Worm (Caenorhabditis elegans): ENCODE data around the gene mev-1.

mev-1 gene

ce11 chrIII:10300078-10300477 is 34.0 kb upstream of the mev-1 start, which contains the start of gene vglu-3:
Gene vglu-3 (plus strand): TSS chrIII:10300378.
- TF ChIP-seq M03D4.4 (tag; optimal IDR thresholded peaks at IDR 0.05) = no peak
- no peak for TF ChIP-seq lin-32 (GFP tag; optimal IDR thresholded peaks at IDR 0.05)
- TF ChIP-seq ces-1 (GFP tag; optimal IDR thresholded peaks at IDR 0.05) = no peak

ce11 chrIII:10305295-10305694 is 28.8 kb upstream of the mev-1 start:
- TF ChIP-seq bed-3 (GFP tag; optimal IDR thresholded peaks at IDR 0.05) = no peak
- TF ChIP-seq blmp-1 (tag; optimal IDR thresholded peaks at IDR 0.05) = no peak
- TF ChIP-seq mep-1 (tag; optimal IDR thresholded peaks at IDR 0.05) = no peak
- TF ChIP-seq ham-2 (GFP tag; optimal IDR thresholded peaks at IDR 0.05) = no peak
- no peak for TF ChIP-seq cnd-1 (tag; optimal IDR thresholded peaks at IDR 0.05)
- no peak for TF ChIP-seq ces-1 (GFP tag; optimal IDR thresholded peaks at IDR 0.05)
- TF ChIP-seq sptf-1 (tag; optimal IDR thresholded peaks at IDR 0.05) = no peak
- TF ChIP-seq lin-13 (tag; optimal IDR thresholded peaks at IDR 0.05) = no peak
- TF ChIP-seq nhr-2 (tag; optimal IDR thresholded peaks at IDR 0.05) = no peak
- TF ChIP-seq mab-5 (tag; optimal IDR thresholded peaks at IDR 0.05) = no peak
- no peak for TF ChIP-seq tbx-8 (GFP tag; optimal IDR thresholded peaks at IDR 0.05)
- no peak for TF ChIP-seq zip-8 (tag; optimal IDR thresholded peaks at IDR 0.05)

ce11 chrIII:10306049-10306448 is 28.0 kb upstream of the mev-1 start, which contains the start of gene T07A5.1:
Gene T07A5.1 (minus strand): TSS chrIII:10306197.
- TF ChIP-seq nhr-76 (tag; optimal IDR thresholded peaks at IDR 0.05) = no peak
- no peak for TF ChIP-seq ceh-39 (tag; optimal IDR thresholded peaks at IDR 0.05)
- no peak for TF ChIP-seq elt-1 (tag; optimal IDR thresholded peaks at IDR 0.05; ENCODE audit: borderline replicate concordance, insufficient read depth)
- no peak for TF ChIP-seq flh-1 (GFP tag; optimal IDR thresholded peaks at IDR 0.05)
- no peak for TF ChIP-seq ham-2 (GFP tag; optimal IDR thresholded peaks at IDR 0.05)
- no peak for TF ChIP-seq nhr-2 (tag; optimal IDR thresholded peaks at IDR 0.05)
- no peak for TF ChIP-seq bed-3 (GFP tag; optimal IDR thresholded peaks at IDR 0.05)
- TF ChIP-seq nhr-28 (tag; optimal IDR thresholded peaks at IDR 0.05) = no peak
- no peak for TF ChIP-seq hlh-1 (tag; optimal IDR thresholded peaks at IDR 0.05)
- no peak for TF ChIP-seq pha-4 (tag; optimal IDR thresholded peaks at IDR 0.05)
- no peak for TF ChIP-seq drap-1 (GFP tag; optimal IDR thresholded peaks at IDR 0.05)
- TF ChIP-seq unc-62 (GFP tag; optimal IDR thresholded peaks at IDR 0.05) = no peak
- no peak for TF ChIP-seq sem-2 (GFP tag; optimal IDR thresholded peaks at IDR 0.05)
- no peak for TF ChIP-seq ces-1 (GFP tag; optimal IDR thresholded peaks at IDR 0.05)
- no peak for TF ChIP-seq blmp-1 (tag; optimal IDR thresholded peaks at IDR 0.05)
- TF ChIP-seq tbx-8 (GFP tag; optimal IDR thresholded peaks at IDR 0.05) = no peak
- TF ChIP-seq nhr-237 (tag; optimal IDR thresholded peaks at IDR 0.05) = no peak

- TF ChIP-seq sptf-1 (tag; optimal IDR thresholded peaks at IDR 0.05) (no peak), nhr-2 (tag; optimal IDR thresholded peaks at IDR 0.05) (no peak), flh-1 (GFP tag; optimal IDR thresholded peaks at IDR 0.05) (no peak), blmp-1 (tag; optimal IDR thresholded peaks at IDR 0.05) (no peak), snpc-4 (tag; optimal IDR thresholded peaks at IDR 0.05) (no peak), drap-1 (GFP tag; optimal IDR thresholded peaks at IDR 0.05) (no peak), hlh-1 (tag; optimal IDR thresholded peaks at IDR 0.05) (no peak), ceh-83 (GFP tag; optimal IDR thresholded peaks at IDR 0.05) (no peak)
Observed at ce11 chrIII:10311016-10311415, 23.1 kb upstream of the mev-1 start, which contains the start of gene T07A5.7. Gene T07A5.7 (minus strand): TSS chrIII:10311116.

ce11 chrIII:10314234-10314633 is 19.8 kb upstream of the mev-1 start:
- TF ChIP-seq zip-8 (tag; optimal IDR thresholded peaks at IDR 0.05) = no peak
- no peak for TF ChIP-seq ztf-11 (tag; optimal IDR thresholded peaks at IDR 0.05)
- no peak for TF ChIP-seq drap-1 (GFP tag; optimal IDR thresholded peaks at IDR 0.05)

ce11 chrIII:10318062-10318609 is 15.9 kb upstream of the mev-1 start, which contains the start of the genes unc-50 and ostf-4:
Gene unc-50 (minus strand): TSS chrIII:10318162.
Gene ostf-4 (minus strand): TSS chrIII:10318559.
- TF ChIP-seq unc-120 (tag; optimal IDR thresholded peaks at IDR 0.05; ENCODE audit: poor library complexity, severe bottlenecking) = no peak
- TF ChIP-seq ham-2 (GFP tag; optimal IDR thresholded peaks at IDR 0.05) = no peak
- TF ChIP-seq ces-1 (GFP tag; optimal IDR thresholded peaks at IDR 0.05) = no peak
- no peak for TF ChIP-seq mab-5 (tag; optimal IDR thresholded peaks at IDR 0.05)
- no peak for TF ChIP-seq sem-2 (GFP tag; optimal IDR thresholded peaks at IDR 0.05)
- no peak for TF ChIP-seq elt-1 (tag; optimal IDR thresholded peaks at IDR 0.05; ENCODE audit: borderline replicate concordance, insufficient read depth)
- no peak for TF ChIP-seq nhr-28 (tag; optimal IDR thresholded peaks at IDR 0.05)
- TF ChIP-seq mls-2 (tag; optimal IDR thresholded peaks at IDR 0.05) = no peak

All from whole organism, mixed stage, embryonic.